Worm (Caenorhabditis elegans): ENCODE measurements around the gene str-252.

- TF ChIP-seq W03F9.2 (tag; optimal IDR thresholded peaks at IDR 0.05): no peak
- no peak for TF ChIP-seq dao-5 (tag; optimal IDR thresholded peaks at IDR 0.05)
Measured at ce11 chrV:13954056-13954455, 37.8 kb downstream of the str-252 start, which contains the start of gene swt-6.
